Worm (Caenorhabditis elegans): Measurements from ENCODE around the gene C07A12.18.

Gene C07A12.18

DNA sequence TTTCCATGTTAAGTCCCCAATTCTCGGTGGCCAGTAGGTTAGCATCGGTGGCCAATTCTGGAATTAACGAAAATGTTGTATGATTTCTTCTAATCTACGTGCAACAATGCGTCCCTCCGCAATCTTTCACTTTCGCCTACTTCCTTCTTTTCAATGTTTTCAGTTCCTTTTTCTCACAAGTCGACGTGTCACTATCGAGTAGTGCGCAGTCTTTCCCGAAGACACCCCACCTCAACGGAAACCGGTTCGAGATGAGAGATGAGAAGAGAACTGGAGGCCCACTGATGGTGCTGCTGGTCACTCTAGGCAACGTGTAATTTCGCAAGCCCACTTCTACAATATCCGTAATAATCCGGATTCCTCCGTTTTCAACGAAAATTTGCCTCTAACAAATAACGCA lies 29.7 kb downstream of the C07A12.18 start (continued):
- TF ChIP-seq unc-62 (GFP tag; optimal IDR thresholded peaks at IDR 0.05) (no peak), snpc-4 (tag; optimal IDR thresholded peaks at IDR 0.05) (no peak), nhr-12 (tag; optimal IDR thresholded peaks at IDR 0.05) (no peak), R02D3.7 (tag; optimal IDR thresholded peaks at IDR 0.05) (no peak), alr-1 (tag; optimal IDR thresholded peaks at IDR 0.05) (no peak), nhr-21 (tag; optimal IDR thresholded peaks at IDR 0.05) (peak; percentile 74), elt-1 (tag; optimal IDR thresholded peaks at IDR 0.05) (no peak), unc-39 (tag; optimal IDR thresholded peaks at IDR 0.05) (no peak), lsy-2 (tag; optimal IDR thresholded peaks at IDR 0.05) (no peak), peb-1 (tag; optimal IDR thresholded peaks at IDR 0.05) (no peak), nhr-23 (tag; optimal IDR thresholded peaks at IDR 0.05) (no peak), F13H6.1 (tag; optimal IDR thresholded peaks at IDR 0.05) (no peak), fos-1 (tag; optimal IDR thresholded peaks at IDR 0.05) (no peak), crh-2 (tag; optimal IDR thresholded peaks at IDR 0.05) (peak; percentile 25), ztf-1 (GFP tag; conservative IDR thresholded peaks at IDR 0.05) (no peak), zag-1 (tag; optimal IDR thresholded peaks at IDR 0.05) (no peak), nhr-237 (tag; optimal IDR thresholded peaks at IDR 0.05) (no peak), unc-55 (GFP tag; optimal IDR thresholded peaks at IDR 0.05) (no peak), dmd-4 (tag; optimal IDR thresholded peaks at IDR 0.05) (no peak), sma-9 (GFP tag; optimal IDR thresholded peaks at IDR 0.05) (no peak), sma-9 (tag; optimal IDR thresholded peaks at IDR 0.05) (no peak), ztf-11 (tag; optimal IDR thresholded peaks at IDR 0.05) (no peak)

DNA sequence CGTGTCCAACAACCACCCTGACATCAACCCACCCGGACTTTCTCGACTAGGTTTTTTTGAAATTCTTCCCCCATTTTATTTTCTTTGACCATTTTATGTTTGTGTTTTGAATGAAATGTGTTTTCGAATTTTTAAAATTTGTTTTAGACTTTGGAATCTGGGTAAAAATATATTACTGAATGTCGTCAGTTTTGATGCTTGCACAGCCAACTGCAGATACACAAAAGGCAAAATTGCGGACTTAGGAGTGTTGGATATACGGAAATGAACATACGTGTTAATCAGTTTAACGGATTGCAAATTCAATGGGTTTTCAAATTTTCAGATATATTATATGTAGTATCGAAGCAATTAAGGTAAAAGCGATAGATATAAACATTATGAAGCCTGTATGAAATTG lies 32.9 kb downstream of the C07A12.18 start:
- TF ChIP-seq Y55F3AM.14 (GFP tag; optimal IDR thresholded peaks at IDR 0.05) = no peak
- TF ChIP-seq nhr-129 (tag; optimal IDR thresholded peaks at IDR 0.05) = peak; percentile 5
- no peak for TF ChIP-seq nhr-77 (tag; optimal IDR thresholded peaks at IDR 0.05)
- TF ChIP-seq unc-39 (tag; optimal IDR thresholded peaks at IDR 0.05) = no peak
- TF ChIP-seq skn-1 (tag; optimal IDR thresholded peaks at IDR 0.05) = no peak
- TF ChIP-seq unc-55 (GFP tag; optimal IDR thresholded peaks at IDR 0.05) = peak; percentile 37
- peak in 1 of 2 experiments; percentile 38 for TF ChIP-seq lsy-2 (tag; optimal IDR thresholded peaks at IDR 0.05)
- TF ChIP-seq C34F6.9 (tag; optimal IDR thresholded peaks at IDR 0.05) = peak; percentile 50
- TF ChIP-seq unc-62 (GFP tag; optimal IDR thresholded peaks at IDR 0.05) = no peak
- peak; percentile 21 for TF ChIP-seq sma-9 (GFP tag; optimal IDR thresholded peaks at IDR 0.05)
- TF ChIP-seq sma-9 (tag; optimal IDR thresholded peaks at IDR 0.05) = no peak

DNA sequence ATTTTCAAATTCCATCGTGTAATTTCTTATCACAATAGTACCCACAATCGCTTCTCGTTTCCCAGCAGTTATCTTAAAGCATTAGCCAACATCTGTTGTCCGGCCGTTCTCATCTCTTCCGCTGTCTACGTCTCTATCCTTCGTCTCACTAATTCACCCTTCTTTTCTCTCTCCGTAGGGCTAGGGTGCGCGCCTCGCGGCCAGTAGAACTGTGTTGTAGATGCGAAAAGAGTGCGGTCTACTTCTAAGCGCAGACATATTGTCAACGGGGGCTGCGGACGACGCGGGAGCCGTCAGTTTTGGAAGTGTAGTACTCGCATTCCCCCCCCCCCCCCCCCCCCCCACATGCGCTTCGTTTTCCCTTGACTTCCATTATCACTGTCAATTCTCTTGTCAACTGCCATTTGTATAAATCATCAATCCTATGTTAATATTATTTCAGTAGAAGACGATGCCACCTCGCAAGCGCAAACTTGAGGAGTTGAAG lies 36.0 kb downstream of the C07A12.18 start, which contains the start of gene spr-3:
TSS of gene spr-3 (plus strand) at position 437 of the 487 bp plus-strand sequence.
- TF ChIP-seq nhr-129 (tag; optimal IDR thresholded peaks at IDR 0.05) (no peak), unc-55 (GFP tag; optimal IDR thresholded peaks at IDR 0.05) (peak; percentile 3)

DNA sequence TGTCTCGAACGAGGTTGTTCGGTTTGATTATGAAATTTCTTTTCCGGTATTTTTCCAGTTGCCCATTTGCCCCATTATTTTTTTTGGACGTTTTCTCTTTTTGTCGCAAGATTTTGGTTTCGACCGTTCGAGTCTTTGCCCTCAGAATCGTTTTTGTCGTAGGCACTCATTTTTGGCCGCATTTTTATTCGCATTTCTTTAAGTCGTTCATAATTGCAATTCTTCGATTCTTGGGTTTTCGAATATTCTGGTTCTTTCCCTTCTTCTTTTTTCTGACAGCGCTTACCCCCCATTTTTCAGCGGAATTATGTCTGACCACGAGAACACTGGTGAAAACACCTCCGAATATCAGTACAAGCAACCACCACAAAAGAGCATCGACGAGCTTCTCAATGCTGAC lies 41.5 kb downstream of the C07A12.18 start, which contains the start of gene rhi-1:
TSS of gene rhi-1 (plus strand) at position 301 of the 400 bp plus-strand sequence.
- TF ChIP-seq mdl-1 (tag; optimal IDR thresholded peaks at IDR 0.05) (no peak), nhr-11 (tag; optimal IDR thresholded peaks at IDR 0.05) (no peak), nhr-21 (tag; optimal IDR thresholded peaks at IDR 0.05) (no peak), sma-9 (GFP tag; optimal IDR thresholded peaks at IDR 0.05) (no peak), sma-9 (tag; optimal IDR thresholded peaks at IDR 0.05) (no peak), unc-62 (GFP tag; optimal IDR thresholded peaks at IDR 0.05) (no peak), fos-1 (tag; optimal IDR thresholded peaks at IDR 0.05) (no peak), dmd-4 (tag; optimal IDR thresholded peaks at IDR 0.05) (no peak), lin-11 (tag; optimal IDR thresholded peaks at IDR 0.05) (no peak), snpc-4 (tag; optimal IDR thresholded peaks at IDR 0.05) (no peak)

DNA sequence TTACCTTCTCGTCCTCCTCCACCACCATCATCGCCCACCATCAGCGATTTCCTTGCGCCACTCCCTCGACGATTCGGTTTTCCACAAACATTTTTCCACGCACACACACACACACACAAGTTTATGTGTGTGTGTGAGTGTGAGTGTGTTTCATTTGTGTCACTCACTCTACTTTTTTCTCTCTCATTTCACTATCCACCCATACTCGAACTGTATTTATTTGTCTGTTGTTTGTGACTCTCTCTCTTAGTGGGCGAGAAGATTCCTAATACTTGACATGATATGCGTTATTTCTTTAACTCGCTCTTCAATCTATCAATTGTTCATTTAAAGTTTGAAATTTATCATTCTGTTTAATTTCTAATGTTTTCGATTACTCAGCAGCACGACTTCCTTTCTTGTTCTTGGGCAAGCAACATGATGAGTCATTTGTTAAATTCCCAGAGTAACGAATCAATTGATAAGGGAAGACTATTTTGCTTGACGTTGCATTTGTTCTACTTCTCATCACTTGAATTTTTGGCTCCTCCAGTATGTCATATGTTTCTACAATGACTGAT lies 42.5 kb downstream of the C07A12.18 start:
- TF ChIP-seq sma-3 (GFP tag; optimal IDR thresholded peaks at IDR 0.05) = peak; percentile 43
- no peak for TF ChIP-seq zag-1 (tag; optimal IDR thresholded peaks at IDR 0.05)
- no peak for TF ChIP-seq nhr-77 (tag; optimal IDR thresholded peaks at IDR 0.05)
- TF ChIP-seq nhr-25 (tag; optimal IDR thresholded peaks at IDR 0.05) = peak; percentile 42
- TF ChIP-seq ztf-11 (tag; optimal IDR thresholded peaks at IDR 0.05) = no peak
- TF ChIP-seq lin-13 (GFP tag; optimal IDR thresholded peaks at IDR 0.05) = no peak
- peak; percentile 34 for TF ChIP-seq crh-2 (tag; optimal IDR thresholded peaks at IDR 0.05)
- no peak for TF ChIP-seq ZK546.5 (tag; optimal IDR thresholded peaks at IDR 0.05)
- TF ChIP-seq lsy-2 (tag; optimal IDR thresholded peaks at IDR 0.05) = no peak
- no peak for TF ChIP-seq dmd-4 (tag; optimal IDR thresholded peaks at IDR 0.05)
- no peak for TF ChIP-seq nhr-11 (tag; optimal IDR thresholded peaks at IDR 0.05)
- no peak for TF ChIP-seq Y55F3AM.14 (GFP tag; optimal IDR thresholded peaks at IDR 0.05)
- TF ChIP-seq aly-2 (tag; optimal IDR thresholded peaks at IDR 0.05) = no peak
- no peak for TF ChIP-seq mbf-1 (tag; optimal IDR thresholded peaks at IDR 0.05)
- peak; percentile 84 for TF ChIP-seq nhr-129 (tag; optimal IDR thresholded peaks at IDR 0.05)
- no peak for TF ChIP-seq nhr-23 (tag; optimal IDR thresholded peaks at IDR 0.05)
- TF ChIP-seq ztf-1 (GFP tag; conservative IDR thresholded peaks at IDR 0.05) = no peak
- TF ChIP-seq blmp-1 (tag; optimal IDR thresholded peaks at IDR 0.05; ENCODE audit: insufficient read depth) = peak; percentile 19
- no peak for TF ChIP-seq sem-4 (tag; optimal IDR thresholded peaks at IDR 0.05)
- peak; percentile 14 for TF ChIP-seq F13H6.1 (tag; optimal IDR thresholded peaks at IDR 0.05)
- no peak for TF ChIP-seq gmeb-1 (tag; optimal IDR thresholded peaks at IDR 0.05)
- TF ChIP-seq skn-1 (tag; optimal IDR thresholded peaks at IDR 0.05) = no peak
- no peak for TF ChIP-seq mdl-1 (tag; optimal IDR thresholded peaks at IDR 0.05)
- TF ChIP-seq ama-1 (optimal IDR thresholded peaks at IDR 0.05) = no peak
- peak; percentile 59 for TF ChIP-seq fos-1 (tag; optimal IDR thresholded peaks at IDR 0.05)
